Worm (Caenorhabditis elegans) whole organism, L2 larva: ENCODE data around the gene fipr-13.

Experiments used
- nhr-12 ChIP-seq: fragments of 150-350 bp; optimal IDR thresholded peaks from 2 replicates; lab custom pipeline; 2014; ENCODE audit warnings: missing biosample characterization, missing genetic modification characterization
- unc-55 ChIP-seq: fragments of 150-350 bp; sonication (generic microtip); optimal IDR thresholded peaks from 3 replicates; lab custom pipeline; 2014; ENCODE audit warnings: missing biosample characterization, missing genetic modification reagents, missing genetic modification characterization
- ztf-11 ChIP-seq: sonication (generic microtip); optimal IDR thresholded peaks from 2 replicates; lab custom pipeline; 2017; ENCODE audit warnings: missing biosample characterization, missing genetic modification characterization

- no peak for TF ChIP-seq nhr-12 (tag; lab: Kevin White, UChicago)
- TF ChIP-seq ztf-11 = no peak
- no peak for TF ChIP-seq unc-55 (GFP tag; lab: Kevin White, UChicago)
These were observed 46.0 kb upstream of the fipr-13 start for ce11 chrV:10018291-10018690.
